Worm (Caenorhabditis elegans): Measurements from ENCODE around the gene R13A5.11.

ce11 chrIII:7553693-7554226, 39.4 kb downstream of the R13A5.11 start:
- TF ChIP-seq drap-1 (GFP tag; optimal IDR thresholded peaks at IDR 0.05) (no peak), nhr-28 (tag; optimal IDR thresholded peaks at IDR 0.05) (no peak), snpc-4 (tag; optimal IDR thresholded peaks at IDR 0.05) (no peak)

Data from whole organism, mixed stage, embryonic.